Worm (Caenorhabditis elegans) whole organism, mixed stage, embryonic: ENCODE measurements around the gene aak-1.

Experiments used
- bed-3 ChIP-seq: fragments of 200-800 bp; sonication (Bioruptor generic); optimal IDR thresholded peaks from 3 replicates; lab custom pipeline; 2018; ENCODE audit warnings: mild to moderate bottlenecking, missing genetic modification characterization, moderate library complexity, missing compliant biosample characterization
- blmp-1 ChIP-seq: fragments of 150-350 bp; optimal IDR thresholded peaks from 2 replicates; lab custom pipeline; 2014; ENCODE audit warnings: missing biosample characterization, missing genetic modification characterization
- ceh-83 ChIP-seq: fragments of 200-800 bp; sonication (Bioruptor generic); optimal IDR thresholded peaks from 2 replicates; lab custom pipeline; 2018; ENCODE audit warnings: mild to moderate bottlenecking, missing genetic modification characterization, missing compliant biosample characterization
- ces-1 ChIP-seq: fragments of 150-350 bp; optimal IDR thresholded peaks from 2 replicates; lab custom pipeline; 2014; ENCODE audit warnings: missing biosample characterization, missing genetic modification reagents, missing genetic modification characterization
- cnd-1 ChIP-seq: fragments of 200-800 bp; sonication (Bioruptor generic); optimal IDR thresholded peaks from 2 replicates; lab custom pipeline; 2018; ENCODE audit warnings: mild to moderate bottlenecking, missing genetic modification characterization, missing compliant biosample characterization
- drap-1 ChIP-seq: fragments of 200-800 bp; sonication (Bioruptor generic); optimal IDR thresholded peaks from 3 replicates; lab custom pipeline; 2018; ENCODE audit warnings: mild to moderate bottlenecking, missing genetic modification characterization, missing compliant biosample characterization
- elt-1 ChIP-seq: sonication (generic microtip); optimal IDR thresholded peaks from 2 replicates; lab custom pipeline; 2017; ENCODE audit warnings: missing genetic modification characterization, mild to moderate bottlenecking, missing compliant biosample characterization, antibody characterized with exemption, moderate library complexity, borderline replicate concordance; ENCODE audit not compliant: insufficient read depth
- elt-3 ChIP-seq: fragments of 150-350 bp; optimal IDR thresholded peaks from 2 replicates; lab custom pipeline; 2014; ENCODE audit warnings: missing biosample characterization, missing genetic modification characterization
- ham-2 ChIP-seq: fragments of 200-800 bp; sonication (Bioruptor generic); optimal IDR thresholded peaks from 2 replicates; lab custom pipeline; 2018; ENCODE audit warnings: mild to moderate bottlenecking, missing genetic modification characterization, missing compliant biosample characterization
- lin-13 ChIP-seq: fragments of 150-350 bp; optimal IDR thresholded peaks from 2 replicates; lab custom pipeline; 2014; ENCODE audit warnings: missing biosample characterization, missing genetic modification characterization
- lin-32 ChIP-seq: fragments of 200-800 bp; sonication (Bioruptor generic); optimal IDR thresholded peaks from 2 replicates; lab custom pipeline; 2018; ENCODE audit warnings: mild to moderate bottlenecking, missing genetic modification characterization, missing compliant biosample characterization
- lsy-2 ChIP-seq: fragments of 150-350 bp; optimal IDR thresholded peaks from 2 replicates; lab custom pipeline; 2014; ENCODE audit warnings: missing biosample characterization, missing genetic modification characterization
- mab-5 ChIP-seq: fragments of 150-350 bp; optimal IDR thresholded peaks from 2 replicates; lab custom pipeline; 2014; ENCODE audit warnings: missing biosample characterization, missing genetic modification characterization
- mep-1 ChIP-seq: fragments of 150-350 bp; optimal IDR thresholded peaks from 2 replicates; lab custom pipeline; 2017; ENCODE audit warnings: missing biosample characterization, missing genetic modification reagents, missing genetic modification characterization, inconsistent platforms
- mls-2 ChIP-seq: sonication (generic microtip); optimal IDR thresholded peaks from 2 replicates; lab custom pipeline; 2016; ENCODE audit warnings: mild to moderate bottlenecking, missing genetic modification characterization, moderate library complexity, missing compliant biosample characterization
- nhr-2 ChIP-seq: fragments of 150-350 bp; optimal IDR thresholded peaks from 2 replicates; lab custom pipeline; 2014; ENCODE audit warnings: missing biosample characterization, missing genetic modification characterization
- nhr-237 ChIP-seq: fragments of 150-350 bp; optimal IDR thresholded peaks from 2 replicates; lab custom pipeline; 2014; ENCODE audit warnings: missing biosample characterization, missing genetic modification characterization
- nhr-28 ChIP-seq: fragments of 150-350 bp; optimal IDR thresholded peaks from 2 replicates; lab custom pipeline; 2014; ENCODE audit warnings: missing biosample characterization, missing genetic modification characterization
- nhr-76 ChIP-seq: sonication (generic microtip); optimal IDR thresholded peaks from 2 replicates; lab custom pipeline; 2017; ENCODE audit warnings: missing biosample characterization, missing genetic modification characterization
- pha-4 ChIP-seq: fragments of 150-350 bp; optimal IDR thresholded peaks from 2 replicates; lab custom pipeline; 2018; ENCODE audit warnings: missing biosample characterization, missing genetic modification reagents, missing genetic modification characterization
- sem-2 ChIP-seq: fragments of 200-800 bp; sonication (Bioruptor generic); optimal IDR thresholded peaks from 2 replicates; lab custom pipeline; 2018; ENCODE audit warnings: mild to moderate bottlenecking, missing genetic modification characterization, missing compliant biosample characterization
- snpc-4 ChIP-seq: fragments of 150-350 bp; optimal IDR thresholded peaks from 2 replicates; lab custom pipeline; 2014; ENCODE audit warnings: missing biosample characterization, missing genetic modification characterization
- sptf-1 ChIP-seq: sonication (generic microtip); optimal IDR thresholded peaks from 2 replicates; lab custom pipeline; 2017; ENCODE audit warnings: mild to moderate bottlenecking, missing genetic modification characterization, moderate library complexity, missing compliant biosample characterization
- tbx-8 ChIP-seq: fragments of 200-800 bp; sonication (Bioruptor generic); optimal IDR thresholded peaks from 2 replicates; lab custom pipeline; 2018; ENCODE audit warnings: mild to moderate bottlenecking, missing genetic modification characterization, moderate library complexity, missing compliant biosample characterization
- unc-120 ChIP-seq: sonication (generic microtip); optimal IDR thresholded peaks from 2 replicates; lab custom pipeline; 2017; ENCODE audit warnings: missing genetic modification characterization, missing compliant biosample characterization; ENCODE audit not compliant: poor library complexity, severe bottlenecking
- unc-62 ChIP-seq: fragments of 150-350 bp; optimal IDR thresholded peaks from 2 replicates; lab custom pipeline; 2014; ENCODE audit warnings: missing biosample characterization, missing genetic modification reagents, missing genetic modification characterization
- zip-8 ChIP-seq: fragments of 150-350 bp; optimal IDR thresholded peaks from 2 replicates; lab custom pipeline; 2014; ENCODE audit warnings: missing biosample characterization, missing genetic modification characterization
- ztf-11 ChIP-seq: fragments of 150-350 bp; optimal IDR thresholded peaks from 2 replicates; lab custom pipeline; 2014; ENCODE audit warnings: missing biosample characterization, missing genetic modification characterization

The aak-1 gene

ce11 chrIII:8766467-8766866 lies 5.6 kb upstream of the aak-1 start:
- TF ChIP-seq ham-2 (no peak), blmp-1 (tag; lab: Kevin White, UChicago) (no peak)
- TF ChIP-seq, all 35 proteins: peak for 0

DNA sequence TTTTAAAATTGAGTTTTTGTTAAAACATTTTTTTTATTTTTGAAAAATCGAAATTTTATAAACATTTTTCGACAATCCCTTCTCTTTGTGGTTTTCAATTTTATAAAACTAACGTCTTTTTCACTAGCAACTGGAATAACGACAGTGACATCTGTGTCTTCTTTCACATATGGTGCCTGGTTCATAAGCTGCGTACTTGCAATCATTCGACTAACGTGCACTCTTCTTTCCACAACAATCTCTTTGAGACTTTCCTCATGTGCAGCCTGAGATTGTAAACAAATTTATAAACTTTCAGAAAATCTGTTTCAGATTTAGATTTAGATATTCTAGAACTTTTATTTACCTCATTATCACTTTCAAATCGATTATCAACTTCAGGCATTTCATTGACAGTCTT lies 4.1 kb upstream of the aak-1 start:
- TF ChIP-seq cnd-1 (no peak), unc-62 (GFP tag; lab: Kevin White, UChicago) (no peak), snpc-4 (tag; lab: Kevin White, UChicago) (no peak), nhr-76 (tag; lab: Kevin White, UChicago) (no peak), ces-1 (no peak), lsy-2 (no peak)
- TF ChIP-seq, all 35 proteins: peak for 0

ce11 chrIII:8763111-8763510 lies 2.2 kb upstream of the aak-1 start:
- TF ChIP-seq mls-2 = no peak
- TF ChIP-seq ces-1 = no peak
- no peak for TF ChIP-seq elt-3 (tag; lab: Kevin White, UChicago)
- no peak for TF ChIP-seq ceh-83 (GFP tag; lab: Kevin White, UChicago)
- no peak for TF ChIP-seq mep-1 (tag; lab: Kevin White, UChicago)
- TF ChIP-seq lsy-2 = no peak
- TF ChIP-seq mab-5 (tag; lab: Kevin White, UChicago) = no peak
- no peak for TF ChIP-seq lin-13 (tag; lab: Kevin White, UChicago)
- no peak for TF ChIP-seq zip-8
- no peak for TF ChIP-seq cnd-1
- no peak for TF ChIP-seq lin-32 (GFP tag; lab: Kevin White, UChicago)
- TF ChIP-seq bed-3 = no peak
- TF ChIP-seq nhr-237 (tag; lab: Kevin White, UChicago) = no peak
- TF ChIP-seq nhr-76 (tag; lab: Kevin White, UChicago) = no peak
- no peak for TF ChIP-seq unc-120 (tag; lab: Kevin White, UChicago)
- no peak for TF ChIP-seq elt-1
- no peak for TF ChIP-seq tbx-8

DNA sequence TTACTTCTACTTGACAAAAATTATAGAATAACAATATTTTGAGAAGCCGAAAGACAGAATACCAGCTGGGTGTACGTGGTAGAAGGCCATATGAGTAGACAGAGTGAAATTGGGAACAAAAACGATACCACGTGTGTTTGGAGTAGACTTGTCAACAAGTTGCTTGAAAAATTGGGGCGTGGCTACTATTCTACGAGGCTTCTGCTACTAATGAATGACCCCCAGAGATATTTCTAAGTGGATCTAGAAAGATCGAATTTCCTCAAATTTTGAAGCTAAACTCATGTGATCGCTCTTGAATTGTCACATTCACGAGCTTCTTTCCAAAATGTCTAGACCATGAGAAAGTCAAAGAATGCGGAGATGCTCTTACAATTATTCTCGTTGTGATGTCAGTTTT lies 1.1 kb upstream of the aak-1 start:
- TF ChIP-seq unc-62 (GFP tag; lab: Kevin White, UChicago) = no peak
- no peak for TF ChIP-seq snpc-4 (tag; lab: Kevin White, UChicago)
- TF ChIP-seq nhr-2 (tag; lab: Kevin White, UChicago) = no peak
- no peak for TF ChIP-seq unc-120 (tag; lab: Kevin White, UChicago)
- TF ChIP-seq blmp-1 (tag; lab: Kevin White, UChicago) = no peak
- no peak for TF ChIP-seq ces-1
- no peak for TF ChIP-seq nhr-237 (tag; lab: Kevin White, UChicago)
- TF ChIP-seq mls-2 = no peak
- TF ChIP-seq lsy-2 = no peak
- no peak for TF ChIP-seq nhr-76 (tag; lab: Kevin White, UChicago)
- no peak for TF ChIP-seq sem-2 (GFP tag; lab: Kevin White, UChicago)
- TF ChIP-seq elt-3 (tag; lab: Kevin White, UChicago) = no peak
- TF ChIP-seq drap-1 = no peak
- TF ChIP-seq zip-8 = no peak
- no peak for TF ChIP-seq pha-4
- TF ChIP-seq sptf-1 (tag; lab: Kevin White, UChicago) = no peak
- no peak for TF ChIP-seq tbx-8
- TF ChIP-seq ham-2 = no peak
- no peak for TF ChIP-seq nhr-28 (tag; lab: Kevin White, UChicago)

ce11 chrIII:8754682-8755081 lies 6.2 kb downstream of the aak-1 start, which contains the start of gene tomm-70:
tomm-70 (minus strand) TSS chrIII:8754750.
- no peak for TF ChIP-seq sptf-1 (tag; lab: Kevin White, UChicago)
- no peak for TF ChIP-seq nhr-237 (tag; lab: Kevin White, UChicago)
- TF ChIP-seq sem-2 (GFP tag; lab: Kevin White, UChicago) = no peak
- TF ChIP-seq cnd-1 = no peak
- TF ChIP-seq mab-5 (tag; lab: Kevin White, UChicago) = no peak
- TF ChIP-seq ztf-11 (tag; lab: Kevin White, UChicago) = no peak
- TF ChIP-seq snpc-4 (tag; lab: Kevin White, UChicago) = no peak
- no peak for TF ChIP-seq nhr-2 (tag; lab: Kevin White, UChicago)
- TF ChIP-seq elt-1 = no peak
- no peak for TF ChIP-seq mls-2

ce11 chrIII:8750606-8751005 lies 10.3 kb downstream of the aak-1 start, which contains the start of gene ugtp-1:
ugtp-1 (minus strand) TSS chrIII:8750706.
- TF ChIP-seq elt-1 = peak; percentile 1
- no peak for TF ChIP-seq ces-1
- TF ChIP-seq cnd-1 = no peak
- TF ChIP-seq mab-5 (tag; lab: Kevin White, UChicago) = no peak
